Worm (Caenorhabditis elegans): ENCODE results near the gene pbo-1.

DNA sequence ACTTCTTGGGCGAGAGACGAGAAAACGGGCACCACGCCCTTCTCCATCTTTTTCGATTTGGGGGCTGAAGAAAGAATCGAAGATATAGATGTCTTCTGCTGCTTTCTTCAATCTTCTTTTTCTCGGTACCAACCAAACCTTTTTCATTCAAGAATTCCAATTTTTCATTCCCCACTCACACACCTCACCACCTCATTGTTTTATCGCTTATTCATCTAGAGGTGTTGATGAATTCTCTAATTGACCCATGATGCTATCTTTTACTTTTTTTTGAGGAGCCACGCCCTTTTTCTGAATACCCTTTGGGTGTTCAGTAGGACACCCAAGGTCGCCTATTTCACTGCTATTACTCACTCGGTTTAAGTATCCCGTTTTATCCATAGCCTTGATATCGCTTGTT, 34.7 kb downstream of the pbo-1 start:
- TF ChIP-seq ztf-11 (tag; optimal IDR thresholded peaks at IDR 0.05) (no peak), mdl-1 (tag; optimal IDR thresholded peaks at IDR 0.05) (no peak)

All from whole organism, L3 larva.